Fruit fly (Drosophila melanogaster): Measurements from ENCODE around the gene sturkopf.

Gene sturkopf

dm6 chr3L:1348935-1349334 is 35.8 kb upstream of the sturkopf start:
- TF ChIP-seq ey (GFP tag; optimal IDR thresholded peaks at IDR 0.05) (no peak), h (GFP tag; optimal IDR thresholded peaks at IDR 0.05) (no peak), Mio (GFP tag; optimal IDR thresholded peaks at IDR 0.05) (no peak), sv (GFP tag; optimal IDR thresholded peaks at IDR 0.05) (no peak)

- TF ChIP-seq Jra (GFP tag; optimal IDR thresholded peaks at IDR 0.05) (no peak), Dfd (GFP tag; optimal IDR thresholded peaks at IDR 0.05) (no peak), Hnf4 (GFP tag; optimal IDR thresholded peaks at IDR 0.05) (no peak), Abd-B (GFP tag; optimal IDR thresholded peaks at IDR 0.05) (no peak), ey (GFP tag; optimal IDR thresholded peaks at IDR 0.05) (peak; percentile 66), Sp1 (GFP tag; optimal IDR thresholded peaks at IDR 0.05) (peak; percentile 29), CG9705 (GFP tag; optimal IDR thresholded peaks at IDR 0.05) (no peak), dmrt93B (GFP tag; optimal IDR thresholded peaks at IDR 0.05) (no peak), CrebA (GFP tag; optimal IDR thresholded peaks at IDR 0.05; ENCODE audit: borderline replicate concordance) (no peak), h (GFP tag; optimal IDR thresholded peaks at IDR 0.05) (peak; percentile 49), N (GFP tag; optimal IDR thresholded peaks at IDR 0.05) (no peak), dsf (GFP tag; optimal IDR thresholded peaks at IDR 0.05; ENCODE audit: borderline replicate concordance) (no peak), HLH106 (tag; optimal IDR thresholded peaks at IDR 0.05) (peak; percentile 32), sage (GFP tag; optimal IDR thresholded peaks at IDR 0.05) (no peak), OdsH (GFP tag; optimal IDR thresholded peaks at IDR 0.05) (peak; percentile 21), dl (GFP tag; optimal IDR thresholded peaks at IDR 0.05; ENCODE audit: insufficient read depth in 1 of 2, partially characterized antibody in 2 of 2) (no peak), tai (GFP tag; optimal IDR thresholded peaks at IDR 0.05) (no peak), psq (GFP tag; optimal IDR thresholded peaks at IDR 0.05) (peak; percentile 9), Hr83 (GFP tag; optimal IDR thresholded peaks at IDR 0.05; ENCODE audit: poor library complexity, severe bottlenecking) (no peak), CG32264 (GFP tag; optimal IDR thresholded peaks at IDR 0.05) (no peak), br (GFP tag; optimal IDR thresholded peaks at IDR 0.05) (peak; percentile 34), fru (GFP tag; optimal IDR thresholded peaks at IDR 0.05) (peak; percentile 58), pan (optimal IDR thresholded peaks at IDR 0.05) (no peak), rgr (GFP tag; optimal IDR thresholded peaks at IDR 0.05) (peak; percentile 38), Vsx2 (GFP tag; optimal IDR thresholded peaks at IDR 0.05; ENCODE audit: partially characterized antibody) (no peak), foxo (GFP tag; optimal IDR thresholded peaks at IDR 0.05) (peak in 1 of 2 experiments; percentile 62), brk (GFP tag; optimal IDR thresholded peaks at IDR 0.05) (no peak)
Measured at dm6 chr3L:1348248-1348647, 35.1 kb upstream of the sturkopf start.

- TF ChIP-seq Sp1 (GFP tag; optimal IDR thresholded peaks at IDR 0.05), result no peak
- peak; percentile 48 for TF ChIP-seq Vsx2 (GFP tag; optimal IDR thresholded peaks at IDR 0.05; ENCODE audit: partially characterized antibody)
Measured at dm6 chr3L:1346956-1347587, 33.9 kb upstream of the sturkopf start.

dm6 chr3L:1342133-1342580 is 29.0 kb upstream of the sturkopf start, which contains the start of gene indra:
Gene indra, minus strand, starts transcription at chr3L:1342403.
- TF ChIP-seq CG32264 (GFP tag; optimal IDR thresholded peaks at IDR 0.05) (no peak), fru (GFP tag; optimal IDR thresholded peaks at IDR 0.05) (peak; percentile 69), Hr78 (GFP tag; optimal IDR thresholded peaks at IDR 0.05) (no peak), rgr (GFP tag; optimal IDR thresholded peaks at IDR 0.05) (peak; percentile 63), OdsH (GFP tag; optimal IDR thresholded peaks at IDR 0.05) (no peak), brk (GFP tag; optimal IDR thresholded peaks at IDR 0.05) (no peak), ey (GFP tag; optimal IDR thresholded peaks at IDR 0.05) (peak; percentile 79), sage (GFP tag; optimal IDR thresholded peaks at IDR 0.05) (no peak), pan (optimal IDR thresholded peaks at IDR 0.05) (no peak), usp (GFP tag; optimal IDR thresholded peaks at IDR 0.05) (no peak), br (GFP tag; optimal IDR thresholded peaks at IDR 0.05) (no peak), foxo (GFP tag; optimal IDR thresholded peaks at IDR 0.05) (peak in 1 of 2 experiments; percentile 67), CrebA (GFP tag; optimal IDR thresholded peaks at IDR 0.05; ENCODE audit: borderline replicate concordance) (no peak), Sp1 (GFP tag; optimal IDR thresholded peaks at IDR 0.05) (peak; percentile 53), woc (GFP tag; optimal IDR thresholded peaks at IDR 0.05) (peak; percentile 57), Dif (GFP tag; optimal IDR thresholded peaks at IDR 0.05; ENCODE audit: partially characterized antibody) (no peak), tai (GFP tag; optimal IDR thresholded peaks at IDR 0.05) (no peak), dl (GFP tag; optimal IDR thresholded peaks at IDR 0.05; ENCODE audit: insufficient read depth in 1 of 2, partially characterized antibody in 2 of 2) (no peak), dmrt93B (GFP tag; optimal IDR thresholded peaks at IDR 0.05) (no peak), Hr83 (GFP tag; optimal IDR thresholded peaks at IDR 0.05; ENCODE audit: poor library complexity, severe bottlenecking) (no peak), HLH106 (tag; optimal IDR thresholded peaks at IDR 0.05) (peak; percentile 69), Abd-B (GFP tag; optimal IDR thresholded peaks at IDR 0.05) (no peak), N (GFP tag; optimal IDR thresholded peaks at IDR 0.05) (no peak), Myc (optimal IDR thresholded peaks at IDR 0.05) (peak; percentile 61), dsf (GFP tag; optimal IDR thresholded peaks at IDR 0.05; ENCODE audit: borderline replicate concordance) (no peak), sv (GFP tag; optimal IDR thresholded peaks at IDR 0.05) (peak; percentile 68), lola (GFP tag; optimal IDR thresholded peaks at IDR 0.05) (no peak), psq (GFP tag; optimal IDR thresholded peaks at IDR 0.05) (peak; percentile 31), GATAd (GFP tag; optimal IDR thresholded peaks at IDR 0.05) (no peak), Dfd (GFP tag; optimal IDR thresholded peaks at IDR 0.05) (no peak), Hnf4 (GFP tag; optimal IDR thresholded peaks at IDR 0.05) (no peak), Mio (GFP tag; optimal IDR thresholded peaks at IDR 0.05) (peak; percentile 10), h (GFP tag; optimal IDR thresholded peaks at IDR 0.05) (peak; percentile 72), CG9705 (GFP tag; optimal IDR thresholded peaks at IDR 0.05) (peak; percentile 35), Jra (GFP tag; optimal IDR thresholded peaks at IDR 0.05) (peak; percentile 53), Rel (GFP tag; optimal IDR thresholded peaks at IDR 0.05) (no peak), Rel (tag; optimal IDR thresholded peaks at IDR 0.05) (peak; percentile 46)

Data from whole organism, wandering third instar larva.